Worm (Caenorhabditis elegans) whole organism, L4/young adult: ENCODE measurements around the gene C31H2.4.

Experiments
- W03F9.2 ChIP-seq: fragments of 150-350 bp; optimal IDR thresholded peaks from 2 replicates; lab custom pipeline; 2014; ENCODE audit warnings: missing biosample characterization, missing genetic modification characterization
- dao-5 ChIP-seq: sonication (generic microtip); optimal IDR thresholded peaks from 2 replicates; lab custom pipeline; 2016; ENCODE audit warnings: missing genotype, missing genetic modification characterization, moderate library complexity, missing compliant biosample characterization
- him-1 ChIP-seq: sonication (generic microtip); optimal IDR thresholded peaks from 2 replicates; lab custom pipeline; 2016; ENCODE audit warnings: missing genotype, missing genetic modification reagents, missing genetic modification characterization, missing compliant biosample characterization

Gene C31H2.4

DNA sequence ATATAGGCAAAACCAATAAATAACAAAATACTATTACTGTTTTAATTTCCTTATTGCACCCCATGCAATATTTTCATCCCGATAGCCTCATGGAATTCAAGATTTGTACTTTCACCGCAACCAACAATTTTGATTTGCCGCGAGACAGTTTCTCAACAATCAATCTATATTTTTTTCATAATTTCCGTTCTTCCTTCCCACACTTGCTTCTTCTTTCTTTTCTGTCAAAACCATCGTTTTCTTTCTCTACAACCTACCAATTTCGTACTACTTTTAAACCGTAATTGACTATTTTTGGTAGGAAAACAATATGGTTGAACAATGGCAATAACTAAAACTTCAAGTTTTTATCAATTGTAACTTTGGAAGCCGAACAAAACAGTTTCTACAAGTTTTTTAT is 11.5 kb downstream of the C31H2.4 start, which contains the start of gene C31H2.14:
TSS of gene C31H2.14 (plus strand) at position 301 of the 400 bp plus-strand sequence.
- TF ChIP-seq him-1 (tag; lab: Kevin White, UChicago) = no peak
- TF ChIP-seq W03F9.2 (tag; lab: Kevin White, UChicago) = no peak
- TF ChIP-seq dao-5 (tag; lab: Kevin White, UChicago) = no peak

DNA sequence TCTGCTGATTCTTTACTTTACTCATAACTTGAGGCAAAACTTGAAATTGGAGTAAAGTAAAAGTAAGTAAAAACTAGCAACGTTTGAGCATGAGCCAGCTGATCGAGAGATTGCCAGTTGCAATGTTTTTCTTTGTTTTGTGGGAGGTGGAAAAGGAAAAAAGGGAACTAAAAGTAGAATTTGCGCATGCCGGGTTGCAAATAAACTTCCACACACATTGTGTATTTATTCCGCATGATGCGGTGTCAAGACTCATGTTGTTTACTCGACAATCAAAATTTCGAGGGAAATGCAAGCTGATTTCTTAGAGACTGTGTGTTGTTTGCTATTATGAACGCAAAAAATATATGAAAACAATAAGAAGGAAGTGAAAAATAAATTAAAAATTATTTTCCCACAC is 17.1 kb downstream of the C31H2.4 start:
- TF ChIP-seq W03F9.2 (tag; lab: Kevin White, UChicago) (no peak), him-1 (tag; lab: Kevin White, UChicago) (no peak), dao-5 (tag; lab: Kevin White, UChicago) (no peak)

DNA sequence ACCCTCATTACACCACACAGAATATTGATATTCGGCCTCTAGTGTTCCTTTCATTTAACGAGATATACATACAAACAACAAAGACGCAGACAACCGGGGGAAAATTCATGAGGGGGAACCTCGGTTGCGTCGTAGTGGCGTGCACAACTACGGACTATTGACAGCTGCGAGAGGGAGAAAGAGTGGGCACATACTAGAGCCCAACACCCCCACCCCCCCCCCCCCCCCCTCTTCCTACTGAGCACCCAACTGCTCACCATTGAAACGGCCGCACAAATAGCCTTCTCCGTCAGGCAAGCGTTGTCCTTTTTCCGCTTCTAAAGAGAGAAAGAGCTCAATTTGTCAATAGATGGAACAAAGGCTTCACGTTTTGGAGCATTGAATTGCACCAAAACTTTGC is 19.3 kb downstream of the C31H2.4 start:
- TF ChIP-seq W03F9.2 (tag; lab: Kevin White, UChicago) = no peak
- TF ChIP-seq him-1 (tag; lab: Kevin White, UChicago) = peak; percentile 45

- TF ChIP-seq W03F9.2 (tag; lab: Kevin White, UChicago) = no peak
- no peak for TF ChIP-seq him-1 (tag; lab: Kevin White, UChicago)
- no peak for TF ChIP-seq dao-5 (tag; lab: Kevin White, UChicago)
Observed at ce11 chrX:5137716-5138470, 21.6 kb downstream of the C31H2.4 start.

DNA sequence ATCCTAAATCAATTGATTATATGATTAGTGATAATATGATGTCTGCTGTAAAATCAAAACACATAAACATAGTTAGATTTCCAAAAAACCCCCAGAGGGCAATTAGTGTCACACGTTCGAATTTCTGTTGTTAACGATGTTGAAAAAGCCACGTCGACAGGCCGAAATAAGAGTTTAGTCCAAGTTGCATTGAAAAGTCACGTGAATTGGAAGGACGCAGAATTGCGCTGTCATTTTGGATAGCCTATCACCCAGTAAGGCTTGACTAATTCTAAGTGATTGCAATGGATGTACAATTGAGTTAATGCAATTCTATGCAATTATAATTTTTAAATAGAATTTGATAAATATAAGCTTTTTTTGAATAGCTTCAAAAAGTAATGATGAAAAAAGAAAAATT is 23.9 kb downstream of the C31H2.4 start:
- TF ChIP-seq him-1 (tag; lab: Kevin White, UChicago) = no peak
- TF ChIP-seq W03F9.2 (tag; lab: Kevin White, UChicago) = no peak

ce11 chrX:5133980-5134379 is 25.5 kb downstream of the C31H2.4 start, which contains the start of gene tbc-7:
TSS of gene tbc-7 (plus strand) at chrX:5134280.
- no peak for TF ChIP-seq W03F9.2 (tag; lab: Kevin White, UChicago)
- TF ChIP-seq dao-5 (tag; lab: Kevin White, UChicago) = no peak
- TF ChIP-seq him-1 (tag; lab: Kevin White, UChicago) = no peak

- no peak for TF ChIP-seq him-1 (tag; lab: Kevin White, UChicago)
Observed at ce11 chrX:5131760-5132159, 27.7 kb downstream of the C31H2.4 start.

DNA sequence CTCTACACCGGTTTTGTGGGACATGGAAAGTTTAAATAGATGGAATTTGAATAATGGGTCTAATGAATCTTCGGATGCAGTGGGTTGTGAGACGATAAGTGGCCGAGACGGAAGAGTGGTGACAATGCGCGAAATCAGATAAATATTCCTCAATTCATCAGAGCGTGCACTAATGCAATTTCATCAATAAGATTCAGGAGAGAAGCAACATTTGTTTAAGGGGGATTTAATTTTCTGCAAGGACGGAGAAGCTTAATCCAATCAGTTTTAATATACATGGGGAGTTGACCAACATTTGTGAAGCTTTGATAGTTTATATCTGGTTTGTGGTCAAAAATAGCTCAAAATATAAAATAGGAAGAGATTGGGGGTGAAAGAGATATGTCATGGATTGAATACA is 30.0 kb downstream of the C31H2.4 start:
- no peak for TF ChIP-seq dao-5 (tag; lab: Kevin White, UChicago)
- TF ChIP-seq him-1 (tag; lab: Kevin White, UChicago) = no peak
- no peak for TF ChIP-seq W03F9.2 (tag; lab: Kevin White, UChicago)

ce11 chrX:5124288-5124687 is 35.2 kb downstream of the C31H2.4 start:
- TF ChIP-seq W03F9.2 (tag; lab: Kevin White, UChicago) (no peak), dao-5 (tag; lab: Kevin White, UChicago) (no peak)

- no peak for TF ChIP-seq W03F9.2 (tag; lab: Kevin White, UChicago)
- TF ChIP-seq him-1 (tag; lab: Kevin White, UChicago) = no peak
- no peak for TF ChIP-seq dao-5 (tag; lab: Kevin White, UChicago)
Observed at ce11 chrX:5122791-5123414, 36.6 kb downstream of the C31H2.4 start.

DNA sequence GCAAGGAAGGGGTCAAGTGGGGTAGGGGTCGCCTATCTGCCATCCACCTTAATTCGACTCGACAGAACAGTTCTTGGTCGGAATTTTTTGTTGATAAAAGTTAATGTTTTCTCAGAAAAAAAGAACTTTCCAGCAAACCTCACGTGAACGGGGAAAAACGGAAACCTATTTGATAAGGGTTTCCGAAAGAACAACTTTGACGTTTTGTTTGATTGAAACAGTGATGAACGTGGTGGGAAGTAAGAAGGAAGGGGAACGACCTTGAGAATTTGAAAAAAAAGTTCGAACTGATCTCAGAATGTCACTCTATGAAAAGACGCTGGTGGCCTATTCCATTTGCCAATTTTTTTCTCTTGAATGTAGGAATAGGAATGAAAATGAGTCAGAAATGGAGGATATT is 37.1 kb downstream of the C31H2.4 start:
- no peak for TF ChIP-seq him-1 (tag; lab: Kevin White, UChicago)
- no peak for TF ChIP-seq dao-5 (tag; lab: Kevin White, UChicago)
- no peak for TF ChIP-seq W03F9.2 (tag; lab: Kevin White, UChicago)

ce11 chrX:5121789-5122188 is 37.7 kb downstream of the C31H2.4 start:
- TF ChIP-seq W03F9.2 (tag; lab: Kevin White, UChicago) (no peak), dao-5 (tag; lab: Kevin White, UChicago) (no peak), him-1 (tag; lab: Kevin White, UChicago) (peak; percentile 8)

DNA sequence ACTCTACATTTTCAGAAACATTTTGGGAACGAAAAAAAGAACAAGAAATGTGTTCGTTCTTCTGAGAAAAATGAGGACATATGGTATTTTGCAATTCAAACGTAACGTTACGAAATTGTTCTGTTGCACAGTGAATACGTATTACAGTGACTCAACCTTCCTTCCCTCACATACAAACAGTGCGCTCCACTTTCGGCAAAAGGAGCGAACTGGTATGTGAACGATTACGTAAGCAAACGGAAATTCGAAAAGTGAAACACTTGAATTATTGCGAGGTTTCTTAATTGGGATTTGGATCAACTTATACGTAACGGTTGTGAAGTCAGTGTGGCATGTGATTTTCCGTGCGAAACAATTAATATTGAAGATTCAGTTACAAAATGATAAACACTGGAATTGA is 38.7 kb downstream of the C31H2.4 start:
- TF ChIP-seq dao-5 (tag; lab: Kevin White, UChicago) (no peak), W03F9.2 (tag; lab: Kevin White, UChicago) (no peak), him-1 (tag; lab: Kevin White, UChicago) (no peak)

DNA sequence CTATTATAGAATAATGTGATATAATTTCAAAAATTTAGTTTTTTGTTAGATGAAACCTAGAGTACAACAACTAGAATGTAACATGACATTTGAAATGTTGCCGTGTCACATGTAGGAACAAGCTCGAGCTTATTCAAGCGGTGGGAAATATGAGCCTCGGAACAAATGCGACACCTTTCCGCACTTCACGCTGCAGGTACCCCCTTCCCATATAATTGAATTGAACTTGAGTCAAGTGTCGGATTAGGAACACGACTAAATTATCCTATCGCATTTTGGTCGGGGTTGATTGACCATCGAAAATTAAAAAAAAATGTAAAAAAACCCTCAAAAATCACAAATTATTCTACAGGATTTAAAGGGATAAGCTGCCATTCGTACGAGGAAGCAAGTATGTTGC is 39.3 kb downstream of the C31H2.4 start:
- TF ChIP-seq him-1 (tag; lab: Kevin White, UChicago) = no peak
- TF ChIP-seq W03F9.2 (tag; lab: Kevin White, UChicago) = no peak
- TF ChIP-seq dao-5 (tag; lab: Kevin White, UChicago) = no peak
